Worm (Caenorhabditis elegans) whole organism, L1 larva: Measurements from ENCODE around the gene F09G8.10.

Experiments used
- C16A3.4 ChIP-seq: fragments of 150-350 bp; optimal IDR thresholded peaks from 2 replicates; lab custom pipeline; 2014; ENCODE audit warnings: missing biosample characterization, missing genetic modification characterization
- aly-2 ChIP-seq: fragments of 150-350 bp; optimal IDR thresholded peaks from 2 replicates; lab custom pipeline; 2014; ENCODE audit warnings: missing biosample characterization, missing genetic modification characterization
- ama-1 ChIP-seq: fragments of 150-350 bp; optimal IDR thresholded peaks from 2 replicates; lab custom pipeline; 2014
- blmp-1 ChIP-seq: fragments of 150-350 bp; optimal IDR thresholded peaks from 2 replicates; lab custom pipeline; 2014; ENCODE audit warnings: missing biosample characterization, missing genetic modification characterization
- ceh-63 ChIP-seq: fragments of 200-800 bp; sonication (Bioruptor generic); optimal IDR thresholded peaks from 2 replicates; lab custom pipeline; 2018; ENCODE audit warnings: mild to moderate bottlenecking, missing genetic modification characterization, missing compliant biosample characterization
- ceh-90 ChIP-seq: sonication (generic microtip); optimal IDR thresholded peaks from 2 replicates; lab custom pipeline; 2016; ENCODE audit warnings: missing genetic modification characterization, missing compliant biosample characterization
- dpl-1 ChIP-seq, 3 experiments: fragments of 150-350 bp in 2 of 3; sonication (generic microtip) in 1 of 3; optimal IDR thresholded peaks; 2 replicates each; lab custom pipeline; 2014 to 2017; ENCODE audit warnings: missing biosample characterization in 3 of 3, missing genetic modification characterization in 3 of 3, missing genetic modification reagents in 3 of 3
- dsc-1 ChIP-seq: sonication (generic microtip); optimal IDR thresholded peaks from 2 replicates; lab custom pipeline; 2016; ENCODE audit warnings: mild to moderate bottlenecking, missing genetic modification characterization, missing compliant biosample characterization
- efl-1 ChIP-seq, 4 experiments: fragments of 150-350 bp; optimal IDR thresholded peaks in 3 of 4; peaks in 1 of 4; 1 replicate in 1 of 4; 2 replicates in 3 of 4; lab custom pipeline; 2014; ENCODE audit warnings: missing biosample characterization in 2 of 4, missing genetic modification characterization in 2 of 4, missing genetic modification reagents in 2 of 4
- efl-3 ChIP-seq: fragments of 200-800 bp; sonication (Bioruptor generic); optimal IDR thresholded peaks from 2 replicates; lab custom pipeline; 2018; ENCODE audit warnings: mild to moderate bottlenecking, missing genetic modification characterization, missing compliant biosample characterization
- egl-13 ChIP-seq: sonication (generic microtip); optimal IDR thresholded peaks from 2 replicates; lab custom pipeline; 2016; ENCODE audit warnings: missing genotype, missing genetic modification reagents, missing genetic modification characterization, missing compliant biosample characterization
- egl-27 ChIP-seq, 2 experiments: fragments of 150-350 bp in 1 of 2; sonication (generic microtip); optimal IDR thresholded peaks; 3 replicates each; lab custom pipeline; 2017 to 2018; ENCODE audit warnings: missing biosample characterization in 2 of 2, missing genetic modification characterization in 2 of 2, missing genetic modification reagents in 2 of 2
- elt-3 ChIP-seq, 6 experiments: fragments of 150-350 bp in 1 of 6; sonication (generic microtip); optimal IDR thresholded peaks; 2 replicates each; lab custom pipeline; 2017 to 2018; ENCODE audit warnings: missing biosample characterization in 6 of 6, missing genetic modification characterization in 6 of 6, inconsistent platforms in 1 of 6
- ets-5 ChIP-seq: fragments of 200-800 bp; sonication (Bioruptor generic); IDR thresholded peaks from 2 replicates; pipeline ENCODE4 v1.3.6; 2022; ENCODE audit warnings: missing genetic modification characterization, missing compliant biosample characterization
- fkh-10 ChIP-seq: sonication (generic microtip); optimal IDR thresholded peaks from 2 replicates; lab custom pipeline; 2017; ENCODE audit warnings: missing biosample characterization, missing genetic modification reagents, missing genetic modification characterization
- fkh-8 ChIP-seq: sonication (generic microtip); optimal IDR thresholded peaks from 2 replicates; lab custom pipeline; 2016; ENCODE audit warnings: mild to moderate bottlenecking, missing genetic modification characterization, missing compliant biosample characterization
- grh-1 ChIP-seq: fragments of 200-800 bp; sonication (Bioruptor generic); IDR thresholded peaks from 2 replicates; pipeline ENCODE4 v1.3.6; 2022; ENCODE audit warnings: missing genetic modification reagents, missing genetic modification characterization, missing compliant biosample characterization
- hpl-2 ChIP-seq: fragments of 150-350 bp; optimal IDR thresholded peaks from 2 replicates; lab custom pipeline; 2014; ENCODE audit warnings: missing biosample characterization, missing genetic modification reagents, missing genetic modification characterization
- lin-13 ChIP-seq: fragments of 150-350 bp; optimal IDR thresholded peaks from 2 replicates; lab custom pipeline; 2014; ENCODE audit warnings: missing biosample characterization, missing genetic modification reagents, missing genetic modification characterization
- lin-14 ChIP-seq: fragments of 200-800 bp; sonication (Bioruptor generic); optimal IDR thresholded peaks from 2 replicates; lab custom pipeline; 2018; ENCODE audit warnings: mild to moderate bottlenecking, missing genetic modification characterization, moderate library complexity, missing compliant biosample characterization
- lin-15B ChIP-seq: fragments of 150-350 bp; sonication (generic microtip); optimal IDR thresholded peaks from 3 replicates; lab custom pipeline; 2014; ENCODE audit warnings: missing biosample characterization, missing genetic modification characterization
- lin-39 ChIP-seq: fragments of 150-350 bp; optimal IDR thresholded peaks from 2 replicates; lab custom pipeline; 2014; ENCODE audit warnings: missing biosample characterization, missing genetic modification reagents, missing genetic modification characterization
- lsy-2 ChIP-seq, 2 experiments: fragments of 150-350 bp; optimal IDR thresholded peaks; 2 replicates each; lab custom pipeline; 2014; ENCODE audit warnings: missing biosample characterization in 2 of 2, missing genetic modification characterization in 2 of 2
- mab-9 ChIP-seq: fragments of 200-800 bp; sonication (Bioruptor generic); IDR thresholded peaks from 2 replicates; pipeline ENCODE4 v1.3.6; 2022; ENCODE audit warnings: missing genetic modification reagents, missing genetic modification characterization, missing compliant biosample characterization
- mdl-1 ChIP-seq, 2 experiments: fragments of 150-350 bp; optimal IDR thresholded peaks; 2 replicates each; lab custom pipeline; 2014 to 2017; ENCODE audit warnings: missing biosample characterization in 2 of 2, missing genetic modification characterization in 2 of 2, inconsistent platforms in 1 of 2
- mef-2 ChIP-seq: fragments of 150-350 bp; optimal IDR thresholded peaks from 2 replicates; lab custom pipeline; 2014; ENCODE audit warnings: missing biosample characterization, missing genetic modification characterization
- mep-1 ChIP-seq: fragments of 150-350 bp; optimal IDR thresholded peaks from 2 replicates; lab custom pipeline; 2014; ENCODE audit warnings: missing biosample characterization, missing genetic modification characterization
- nhr-11 ChIP-seq: fragments of 150-350 bp; optimal IDR thresholded peaks from 2 replicates; lab custom pipeline; 2014; ENCODE audit warnings: missing biosample characterization, missing genetic modification characterization
- nhr-12 ChIP-seq: sonication (generic microtip); optimal IDR thresholded peaks from 2 replicates; lab custom pipeline; 2017; ENCODE audit warnings: missing biosample characterization, missing genetic modification characterization
- nhr-20 ChIP-seq: sonication (generic microtip); optimal IDR thresholded peaks from 2 replicates; lab custom pipeline; 2016; ENCODE audit warnings: mild to moderate bottlenecking, missing genetic modification characterization, missing compliant biosample characterization
- nhr-237 ChIP-seq: fragments of 150-350 bp; optimal IDR thresholded peaks from 2 replicates; lab custom pipeline; 2014; ENCODE audit warnings: missing biosample characterization, missing genetic modification characterization
- nhr-47 ChIP-seq: sonication (generic microtip); optimal IDR thresholded peaks from 2 replicates; lab custom pipeline; 2016; ENCODE audit warnings: mild to moderate bottlenecking, missing genetic modification characterization, moderate library complexity, missing compliant biosample characterization
- nhr-71 ChIP-seq: sonication (generic microtip); optimal IDR thresholded peaks from 2 replicates; lab custom pipeline; 2016; ENCODE audit warnings: mild to moderate bottlenecking, missing genetic modification characterization, moderate library complexity, missing compliant biosample characterization
- nhr-85 ChIP-seq: sonication (generic microtip); peaks from one replicate; lab custom pipeline; 2016; ENCODE audit warnings: missing genetic modification characterization, inconsistent platforms, missing compliant biosample characterization
- pag-3 ChIP-seq: sonication (generic microtip); optimal IDR thresholded peaks from 2 replicates; lab custom pipeline; 2017; ENCODE audit warnings: missing genetic modification characterization, mild to moderate bottlenecking, missing compliant biosample characterization, antibody characterized with exemption, borderline replicate concordance; ENCODE audit not compliant: insufficient read depth
- pax-3 ChIP-seq: fragments of 200-800 bp; sonication (Bioruptor generic); optimal IDR thresholded peaks from 2 replicates; lab custom pipeline; 2018; ENCODE audit warnings: mild to moderate bottlenecking, missing genetic modification characterization, moderate library complexity, missing compliant biosample characterization
- pqm-1 ChIP-seq: sonication (generic microtip); optimal IDR thresholded peaks from 3 replicates; lab custom pipeline; 2017; ENCODE audit warnings: missing biosample characterization, missing genetic modification characterization
- snu-23 ChIP-seq: sonication (generic microtip); optimal IDR thresholded peaks from 2 replicates; lab custom pipeline; 2016; ENCODE audit warnings: missing genetic modification characterization, missing compliant biosample characterization
- sox-4 ChIP-seq: sonication (generic microtip); optimal IDR thresholded peaks from 2 replicates; lab custom pipeline; 2016; ENCODE audit warnings: missing genetic modification characterization, missing compliant biosample characterization
- swsn-7 ChIP-seq: sonication (generic microtip); optimal IDR thresholded peaks from 2 replicates; lab custom pipeline; 2016; ENCODE audit warnings: missing genetic modification characterization, missing compliant biosample characterization
- unc-86 ChIP-seq: sonication (generic microtip); optimal IDR thresholded peaks from 2 replicates; lab custom pipeline; 2016; ENCODE audit warnings: missing genetic modification characterization, missing compliant biosample characterization
- xbp-1 ChIP-seq: sonication (generic microtip); optimal IDR thresholded peaks from 2 replicates; lab custom pipeline; 2016; ENCODE audit warnings: missing genetic modification characterization, missing compliant biosample characterization
- zag-1 ChIP-seq: fragments of 150-350 bp; optimal IDR thresholded peaks from 2 replicates; lab custom pipeline; 2014; ENCODE audit warnings: missing biosample characterization, missing genetic modification characterization
- ztf-11 ChIP-seq, 2 experiments: sonication (generic microtip); optimal IDR thresholded peaks; 2 replicates each; lab custom pipeline; 2016 to 2017; ENCODE audit warnings: missing genetic modification characterization in 2 of 2, missing biosample characterization in 1 of 2, missing compliant biosample characterization in 1 of 2
- ztf-4 ChIP-seq: fragments of 150-350 bp; optimal IDR thresholded peaks from 2 replicates; lab custom pipeline; 2014; ENCODE audit warnings: missing biosample characterization, missing genetic modification characterization

Gene F09G8.10

ce11 chrIII:8229480-8229879, 42.5 kb downstream of the F09G8.10 start:
- TF ChIP-seq swsn-7 (peak; percentile 43), hpl-2 (GFP tag; lab: Kevin White, UChicago) (no peak), grh-1 (GFP tag; lab: Robert Waterston, UW) (no peak), ceh-90 (no peak), lin-14 (GFP tag; lab: Kevin White, UChicago) (peak; percentile 63), elt-3 (tag; optimal IDR thresholded peaks at IDR 0.05; lab: Kevin White, UChicago) (no peak), ets-5 (GFP tag; lab: Robert Waterston, UW) (no peak), sox-4 (tag; lab: Kevin White, UChicago) (peak; percentile 1), egl-13 (tag; lab: Kevin White, UChicago) (peak; percentile 76), ama-1 (lab: Kevin White, UChicago) (no peak), C16A3.4 (tag; lab: Kevin White, UChicago) (no peak), dsc-1 (peak; percentile 92), egl-27 (tag; optimal IDR thresholded peaks at IDR 0.05; lab: Kevin White, UChicago) (no peak), fkh-8 (tag; lab: Kevin White, UChicago) (peak; percentile 71), mab-9 (GFP tag; lab: Robert Waterston, UW) (no peak), pax-3 (tag; lab: Kevin White, UChicago) (peak; percentile 23), nhr-47 (tag; lab: Kevin White, UChicago) (peak; percentile 70), unc-86 (peak; percentile 91), nhr-11 (peak; percentile 45), pag-3 (no peak), nhr-71 (peak; percentile 73), ztf-4 (tag; lab: Kevin White, UChicago) (peak; percentile 45), nhr-20 (tag; lab: Kevin White, UChicago) (no peak)

- TF ChIP-seq lin-15B (tag; lab: Kevin White, UChicago) (no peak), snu-23 (GFP tag; lab: Kevin White, UChicago) (peak; percentile 6), lin-14 (GFP tag; lab: Kevin White, UChicago) (peak; percentile 63), elt-3 (tag; optimal IDR thresholded peaks at IDR 0.05; lab: Kevin White, UChicago) (peak in 1 of 6 experiments; percentile 39), lin-39 (no peak), ama-1 (lab: Kevin White, UChicago) (no peak), pqm-1 (tag; lab: Kevin White, UChicago) (no peak), blmp-1 (tag; lab: Kevin White, UChicago) (peak; percentile 36), mep-1 (peak; percentile 56), efl-3 (GFP tag; lab: Kevin White, UChicago) (no peak), nhr-237 (tag; lab: Kevin White, UChicago) (no peak), ztf-11 (tag; optimal IDR thresholded peaks at IDR 0.05; lab: Kevin White, UChicago) (no peak), nhr-85 (tag; lab: Kevin White, UChicago) (peak; percentile 79), ceh-63 (GFP tag; lab: Kevin White, UChicago) (no peak), dpl-1 (GFP tag; optimal IDR thresholded peaks at IDR 0.05; lab: Kevin White, UChicago) (no peak), nhr-12 (tag; lab: Kevin White, UChicago) (no peak), efl-1 (optimal IDR thresholded peaks at IDR 0.05; lab: Kevin White, UChicago) (no peak), efl-1 (GFP tag; optimal IDR thresholded peaks at IDR 0.05 in 1 of 2; lab: Kevin White, UChicago) (peak in 1 of 2 experiments; percentile 0), mdl-1 (tag; optimal IDR thresholded peaks at IDR 0.05; lab: Kevin White, UChicago) (no peak), lin-13 (GFP tag; lab: Kevin White, UChicago) (peak; percentile 11), zag-1 (tag; lab: Kevin White, UChicago) (no peak), mef-2 (tag; lab: Kevin White, UChicago) (no peak), xbp-1 (tag; lab: Kevin White, UChicago) (no peak), mab-9 (GFP tag; lab: Robert Waterston, UW) (no peak), fkh-10 (no peak), aly-2 (no peak), lsy-2 (tag; optimal IDR thresholded peaks at IDR 0.05; lab: Kevin White, UChicago) (peak in 1 of 2 experiments; percentile 18), nhr-71 (peak; percentile 16)
These were observed 43.1 kb downstream of the F09G8.10 start for ce11 chrIII:8228916-8229315.
